Fruit fly (Drosophila melanogaster) whole organism, adult: ENCODE measurements around the gene CG45099.

ENCODE experiments used
- CG11617 ChIP-seq: fragments of 200-800 bp; sonication (Bioruptor generic); optimal IDR thresholded peaks from 2 replicates; lab custom pipeline; 2017; ENCODE audit warnings: mild to moderate bottlenecking, missing biosample characterization, missing genetic modification reagents, missing genetic modification characterization
- CG12768 ChIP-seq: fragments of 200-800 bp; sonication (Bioruptor generic); optimal IDR thresholded peaks from 2 replicates; lab custom pipeline; 2017; ENCODE audit warnings: missing biosample characterization, missing genetic modification characterization, mild to moderate bottlenecking, moderate library complexity, missing genetic modification reagents
- CG1620 ChIP-seq: fragments of 200-800 bp; sonication (Bioruptor generic); optimal IDR thresholded peaks from 2 replicates; lab custom pipeline; 2016; ENCODE audit warnings: missing biosample characterization, missing genetic modification characterization
- CG33017 ChIP-seq: fragments of 200-800 bp; sonication (Bioruptor generic); optimal IDR thresholded peaks from 2 replicates; lab custom pipeline; 2018; ENCODE audit warnings: missing biosample characterization, mild to moderate bottlenecking, missing genetic modification characterization, moderate library complexity
- CG5204 ChIP-seq: fragments of 200-800 bp; sonication (Bioruptor generic); optimal IDR thresholded peaks from 2 replicates; lab custom pipeline; 2016; ENCODE audit warnings: missing biosample characterization, missing genetic modification characterization
- Crg-1 ChIP-seq: fragments of 200-800 bp; sonication (Bioruptor generic); optimal IDR thresholded peaks from 2 replicates; lab custom pipeline; 2016; ENCODE audit warnings: missing biosample characterization, missing genetic modification characterization
- bab1 ChIP-seq: fragments of 200-800 bp; sonication (Bioruptor generic); optimal IDR thresholded peaks from 3 replicates; lab custom pipeline; 2019; ENCODE audit warnings: missing biosample characterization, mild to moderate bottlenecking, missing genetic modification characterization, moderate library complexity
- cic ChIP-seq: fragments of 200-800 bp; sonication (Bioruptor generic); optimal IDR thresholded peaks from 2 replicates; lab custom pipeline; 2017; ENCODE audit warnings: missing biosample characterization, mild to moderate bottlenecking, missing genetic modification characterization, moderate library complexity
- kay ChIP-seq: fragments of 200-800 bp; sonication (Bioruptor generic); peaks from one replicate; lab custom pipeline; 2016; ENCODE audit warnings: missing biosample characterization, missing genetic modification characterization, borderline replicate concordance
- ovo ChIP-seq: fragments of 200-800 bp; sonication (Bioruptor generic); optimal IDR thresholded peaks from 2 replicates; lab custom pipeline; 2016; ENCODE audit warnings: missing biosample characterization, missing genetic modification characterization
- pad ChIP-seq: fragments of 200-800 bp; sonication (Bioruptor generic); optimal IDR thresholded peaks from 3 replicates; lab custom pipeline; 2017; ENCODE audit warnings: missing biosample characterization, missing genetic modification characterization, mild to moderate bottlenecking, moderate library complexity, missing genetic modification reagents

- TF ChIP-seq bab1 (GFP tag; lab: Kevin White, UChicago) (no peak), CG1620 (no peak), cic (GFP tag; lab: Kevin White, UChicago) (no peak), pad (no peak), ovo (GFP tag; lab: Kevin White, UChicago) (no peak), CG12768 (no peak), CG5204 (GFP tag; lab: Kevin White, UChicago) (no peak), kay (GFP tag; lab: Kevin White, UChicago) (no peak), Crg-1 (GFP tag; lab: Kevin White, UChicago) (no peak), CG11617 (GFP tag; lab: Kevin White, UChicago) (no peak), CG33017 (tag; lab: Kevin White, UChicago) (no peak)
Observed at dm6 chr3R:22071628-22072027, 37.5 kb upstream of the CG45099 start.
